Worm (Caenorhabditis elegans) whole organism, L3 larva: ENCODE results near the gene R08C7.8.

ENCODE experiments used
- ama-1 ChIP-seq: fragments of 150-350 bp; optimal IDR thresholded peaks from 2 replicates; lab custom pipeline; 2018
- elt-1 ChIP-seq: fragments of 150-350 bp; optimal IDR thresholded peaks from 2 replicates; lab custom pipeline; 2014; ENCODE audit warnings: missing biosample characterization, missing genetic modification characterization
- eor-1 ChIP-seq, 2 experiments: fragments of 150-350 bp; optimal IDR thresholded peaks; 2 replicates each; lab custom pipeline; 2014 to 2018; ENCODE audit warnings: missing biosample characterization in 2 of 2, missing genetic modification characterization in 2 of 2
- fkh-10 ChIP-seq: sonication (generic microtip); optimal IDR thresholded peaks from 2 replicates; lab custom pipeline; 2017; ENCODE audit warnings: missing biosample characterization, missing genetic modification reagents, missing genetic modification characterization
- lsy-12 ChIP-seq: sonication (generic microtip); optimal IDR thresholded peaks from 2 replicates; lab custom pipeline; 2016; ENCODE audit warnings: mild to moderate bottlenecking, missing genetic modification characterization, missing compliant biosample characterization
- nhr-237 ChIP-seq: fragments of 150-350 bp; optimal IDR thresholded peaks from 2 replicates; lab custom pipeline; 2014; ENCODE audit warnings: missing biosample characterization, missing genetic modification characterization
- nhr-25 ChIP-seq: sonication (generic microtip); optimal IDR thresholded peaks from 2 replicates; lab custom pipeline; 2017; ENCODE audit warnings: missing biosample characterization, missing genetic modification characterization
- nhr-28 ChIP-seq: fragments of 150-350 bp; optimal IDR thresholded peaks from 2 replicates; lab custom pipeline; 2014; ENCODE audit warnings: missing biosample characterization, missing genetic modification characterization
- pha-4 ChIP-seq: fragments of 150-350 bp; optimal IDR thresholded peaks from 2 replicates; lab custom pipeline; 2014; ENCODE audit warnings: missing biosample characterization, missing genetic modification reagents, missing genetic modification characterization
- sea-2 ChIP-seq: fragments of 150-350 bp; sonication (generic microtip); optimal IDR thresholded peaks from 4 replicates; lab custom pipeline; 2014; ENCODE audit warnings: missing biosample characterization, missing genetic modification reagents, missing genetic modification characterization
- unc-62 ChIP-seq: fragments of 150-350 bp; sonication (generic microtip); optimal IDR thresholded peaks from 4 replicates; lab custom pipeline; 2014; ENCODE audit warnings: missing biosample characterization, missing genetic modification reagents, missing genetic modification characterization

ce11 chrIV:4434441-4435084 lies at the start of gene R08C7.8, which contains the start of gene R08C7.4:
- TF ChIP-seq unc-62 (GFP tag; lab: Kevin White, UChicago) (no peak), lsy-12 (tag; lab: Kevin White, UChicago) (no peak), nhr-28 (tag; lab: Kevin White, UChicago) (no peak), eor-1 (tag; optimal IDR thresholded peaks at IDR 0.05; lab: Kevin White, UChicago) (no peak), pha-4 (tag; lab: Kevin White, UChicago) (no peak), elt-1 (tag; lab: Kevin White, UChicago) (no peak), ama-1 (lab: Kevin White, UChicago) (no peak), fkh-10 (GFP tag; lab: Kevin White, UChicago) (no peak), nhr-25 (tag; lab: Kevin White, UChicago) (no peak), sea-2 (no peak), nhr-237 (tag; lab: Kevin White, UChicago) (no peak)
